Fruit fly (Drosophila melanogaster): ENCODE data around the gene CG34447.
A peak's percentile ranks its signal among the peaks of the same experiment; 100 is the strongest.

CG34447 gene

dm6 chr2L:2426444-2427188, 6.8 kb upstream of the CG34447 start (continued):
- TF ChIP-seq CG1647 (GFP tag; optimal IDR thresholded peaks at IDR 0.05): peak; percentile 28
- peak; percentile 40 for TF ChIP-seq CoRest (tag; optimal IDR thresholded peaks at IDR 0.05)
- TF ChIP-seq nerfin-1 (tag; optimal IDR thresholded peaks at IDR 0.05): no peak
- TF ChIP-seq HmgZ (tag; optimal IDR thresholded peaks at IDR 0.05): no peak
- peak; percentile 35 for TF ChIP-seq mam (GFP tag; optimal IDR thresholded peaks at IDR 0.05)
- TF ChIP-seq Rfx (GFP tag; IDR thresholded peaks at IDR 0.05): peak; percentile 63
- TF ChIP-seq sna (GFP tag; IDR thresholded peaks at IDR 0.05; ENCODE audit: partially characterized antibody): no peak
- peak; percentile 36 for TF ChIP-seq maf-S (GFP tag; optimal IDR thresholded peaks at IDR 0.05)
- peak; percentile 24 for TF ChIP-seq Sry-δ (GFP tag; optimal IDR thresholded peaks at IDR 0.05)
- peak; percentile 14 for TF ChIP-seq CG14710 (tag; optimal IDR thresholded peaks at IDR 0.05)
- 0 out of 3 replicates have a peak, but pooled peaks have one; percentile 28 for TF ChIP-seq CG11560 (tag; IDR thresholded peaks at IDR 0.05)
- no peak for TF ChIP-seq CG10431 (GFP tag; optimal IDR thresholded peaks at IDR 0.05)
- peak; percentile 82 for TF ChIP-seq dmrt99B (tag; optimal IDR thresholded peaks at IDR 0.05)
- no peak for TF ChIP-seq HLH4C (GFP tag; IDR thresholded peaks at IDR 0.05; ENCODE audit: partially characterized antibody)
- TF ChIP-seq gro (GFP tag; optimal IDR thresholded peaks at IDR 0.05): no peak
- TF ChIP-seq CG6683 (GFP tag; optimal IDR thresholded peaks at IDR 0.05): no peak
- peak; percentile 54; the same call in 1 of the 3 replicates for TF ChIP-seq otp (GFP tag; IDR thresholded peaks at IDR 0.05)
- peak; percentile 22 for TF ChIP-seq Fer3 (tag; optimal IDR thresholded peaks at IDR 0.05)
- no peak for TF ChIP-seq chm (GFP tag; IDR thresholded peaks at IDR 0.05)
- TF ChIP-seq Abd-B (GFP tag; optimal IDR thresholded peaks at IDR 0.05): peak; percentile 61
- no peak for TF ChIP-seq BtbVII (GFP tag; optimal IDR thresholded peaks at IDR 0.05)
- peak; percentile 20 for TF ChIP-seq CG3407 (GFP tag; optimal IDR thresholded peaks at IDR 0.05)
- TF ChIP-seq fd102C (GFP tag; optimal IDR thresholded peaks at IDR 0.05): no peak
- peak; percentile 26 for TF ChIP-seq CG31388 (GFP tag; optimal IDR thresholded peaks at IDR 0.05)
- no peak for TF ChIP-seq CG3163 (GFP tag; optimal IDR thresholded peaks at IDR 0.05)
- TF ChIP-seq sisA (GFP tag; IDR thresholded peaks at IDR 0.05): peak; percentile 68
- TF ChIP-seq sd (tag; optimal IDR thresholded peaks at IDR 0.05): peak; percentile 56
- no peak for TF ChIP-seq Dip3 (GFP tag; optimal IDR thresholded peaks at IDR 0.05)
- TF ChIP-seq CG31224 (GFP tag; IDR thresholded peaks at IDR 0.05): no peak
- TF ChIP-seq CG10543 (GFP tag; optimal IDR thresholded peaks at IDR 0.05): no peak
- TF ChIP-seq CG30431 (GFP tag; optimal IDR thresholded peaks at IDR 0.05): no peak
- TF ChIP-seq CG2678 (tag; optimal IDR thresholded peaks at IDR 0.05): peak; percentile 62
- TF ChIP-seq CG31441 (GFP tag; IDR thresholded peaks at IDR 0.05): peak; percentile 66
- TF ChIP-seq CG42726 (GFP tag; IDR thresholded peaks at IDR 0.05; ENCODE audit: partially characterized antibody): no peak
- TF ChIP-seq ase (GFP tag; IDR thresholded peaks at IDR 0.05): peak; percentile 42; the same call in 1 of the 3 replicates
- TF ChIP-seq B-H1 (GFP tag; IDR thresholded peaks at IDR 0.05): peak; percentile 48; the same call in 2 of the 3 replicates
- TF ChIP-seq CG30020 (tag; optimal IDR thresholded peaks at IDR 0.05): no peak
- TF ChIP-seq onecut (GFP tag; IDR thresholded peaks at IDR 0.05): 0 out of 2 replicates have a peak, but pooled peaks have one; percentile 32
- TF ChIP-seq croc (GFP tag; conservative IDR thresholded peaks at IDR 0.05): 0 out of 3 replicates have a peak, but pooled peaks have one; percentile 25
- TF ChIP-seq Doc3 (GFP tag; IDR thresholded peaks at IDR 0.05; ENCODE audit: partially characterized antibody): no peak
- no peak for TF ChIP-seq CG34224 (GFP tag; IDR thresholded peaks at IDR 0.05; ENCODE audit: partially characterized antibody)
- peak; percentile 44 for TF ChIP-seq pnt (GFP tag; optimal IDR thresholded peaks at IDR 0.05)
- TF ChIP-seq CG12391 (tag; optimal IDR thresholded peaks at IDR 0.05): peak; percentile 44
- no peak for TF ChIP-seq ash1 (GFP tag; optimal IDR thresholded peaks at IDR 0.05)
- peak; percentile 61; the same call in 1 of the 2 replicates for TF ChIP-seq Ada2b (GFP tag; IDR thresholded peaks at IDR 0.05)
- no peak for TF ChIP-seq CG6791 (GFP tag; IDR thresholded peaks at IDR 0.05; ENCODE audit: partially characterized antibody)
- TF ChIP-seq shn (GFP tag; optimal IDR thresholded peaks at IDR 0.05): no peak
- no peak for TF ChIP-seq corto (GFP tag; optimal IDR thresholded peaks at IDR 0.05)

All from whole organism, embryonic.